Worm (Caenorhabditis elegans) whole organism, L3 larva: ENCODE results near the gene F53F8.3.

Source experiments
- aly-2 ChIP-seq: fragments of 150-350 bp; optimal IDR thresholded peaks from 2 replicates; lab custom pipeline; 2014; ENCODE audit warnings: missing biosample characterization, missing genetic modification characterization
- ceh-28 ChIP-seq: fragments of 150-350 bp; optimal IDR thresholded peaks from 2 replicates; lab custom pipeline; 2014; ENCODE audit warnings: missing biosample characterization, missing genetic modification reagents, missing genetic modification characterization
- ceh-82 ChIP-seq: fragments of 150-350 bp; optimal IDR thresholded peaks from 2 replicates; lab custom pipeline; 2014; ENCODE audit warnings: missing biosample characterization, missing genetic modification characterization
- daf-12 ChIP-seq: fragments of 150-350 bp; optimal IDR thresholded peaks from 2 replicates; lab custom pipeline; 2014; ENCODE audit warnings: missing biosample characterization, missing genetic modification reagents, missing genetic modification characterization
- elt-1 ChIP-seq: fragments of 150-350 bp; optimal IDR thresholded peaks from 2 replicates; lab custom pipeline; 2014; ENCODE audit warnings: missing biosample characterization, missing genetic modification characterization
- elt-2 ChIP-seq: sonication (generic microtip); optimal IDR thresholded peaks from 2 replicates; lab custom pipeline; 2016; ENCODE audit warnings: missing genetic modification reagents, mild to moderate bottlenecking, missing genetic modification characterization, missing compliant biosample characterization
- eor-1 ChIP-seq, 2 experiments: fragments of 150-350 bp; optimal IDR thresholded peaks; 2 replicates each; lab custom pipeline; 2014 to 2018; ENCODE audit warnings: missing biosample characterization in 2 of 2, missing genetic modification characterization in 2 of 2
- fkh-10 ChIP-seq: sonication (generic microtip); optimal IDR thresholded peaks from 2 replicates; lab custom pipeline; 2017; ENCODE audit warnings: missing biosample characterization, missing genetic modification reagents, missing genetic modification characterization
- fkh-2 ChIP-seq: fragments of 150-350 bp; optimal IDR thresholded peaks from 2 replicates; lab custom pipeline; 2014; ENCODE audit warnings: missing biosample characterization, missing genetic modification reagents, missing genetic modification characterization
- fos-1 ChIP-seq: fragments of 150-350 bp; optimal IDR thresholded peaks from 2 replicates; lab custom pipeline; 2014; ENCODE audit warnings: missing biosample characterization, missing genetic modification characterization
- jun-1 ChIP-seq: fragments of 150-350 bp; optimal IDR thresholded peaks from 2 replicates; lab custom pipeline; 2014; ENCODE audit warnings: missing biosample characterization, missing genetic modification reagents, missing genetic modification characterization
- lin-39 ChIP-seq: fragments of 150-350 bp; optimal IDR thresholded peaks from 2 replicates; lab custom pipeline; 2018; ENCODE audit warnings: missing biosample characterization, missing genetic modification reagents, missing genetic modification characterization
- lsy-12 ChIP-seq: sonication (generic microtip); optimal IDR thresholded peaks from 2 replicates; lab custom pipeline; 2016; ENCODE audit warnings: mild to moderate bottlenecking, missing genetic modification characterization, missing compliant biosample characterization
- mdl-1 ChIP-seq: fragments of 150-350 bp; optimal IDR thresholded peaks from 2 replicates; lab custom pipeline; 2014; ENCODE audit warnings: missing biosample characterization, missing genetic modification characterization
- mml-1 ChIP-seq: fragments of 150-350 bp; sonication (generic microtip); optimal IDR thresholded peaks from 3 replicates; lab custom pipeline; 2014; ENCODE audit warnings: missing biosample characterization, missing genetic modification characterization
- nfya-1 ChIP-seq: sonication (generic microtip); optimal IDR thresholded peaks from 2 replicates; lab custom pipeline; 2017; ENCODE audit warnings: missing genetic modification characterization, mild to moderate bottlenecking, missing compliant biosample characterization, antibody characterized with exemption, moderate library complexity; ENCODE audit not compliant: insufficient read depth
- nhr-12 ChIP-seq: fragments of 150-350 bp; optimal IDR thresholded peaks from 2 replicates; lab custom pipeline; 2014; ENCODE audit warnings: missing biosample characterization, missing genetic modification characterization
- nhr-23 ChIP-seq: fragments of 150-350 bp; optimal IDR thresholded peaks from 2 replicates; lab custom pipeline; 2014; ENCODE audit warnings: missing biosample characterization, missing genetic modification reagents, missing genetic modification characterization
- nhr-237 ChIP-seq: fragments of 150-350 bp; optimal IDR thresholded peaks from 2 replicates; lab custom pipeline; 2014; ENCODE audit warnings: missing biosample characterization, missing genetic modification characterization
- nhr-25 ChIP-seq: sonication (generic microtip); optimal IDR thresholded peaks from 2 replicates; lab custom pipeline; 2017; ENCODE audit warnings: missing biosample characterization, missing genetic modification characterization
- nhr-43 ChIP-seq: sonication (generic microtip); optimal IDR thresholded peaks from 2 replicates; lab custom pipeline; 2016; ENCODE audit warnings: mild to moderate bottlenecking, missing genetic modification characterization, missing compliant biosample characterization; ENCODE audit not compliant: poor library complexity, severe bottlenecking
- pha-4 ChIP-seq: fragments of 150-350 bp; optimal IDR thresholded peaks from 2 replicates; lab custom pipeline; 2014; ENCODE audit warnings: missing biosample characterization, missing genetic modification reagents, missing genetic modification characterization
- sea-2 ChIP-seq: fragments of 150-350 bp; sonication (generic microtip); optimal IDR thresholded peaks from 4 replicates; lab custom pipeline; 2014; ENCODE audit warnings: missing biosample characterization, missing genetic modification reagents, missing genetic modification characterization
- skn-1 ChIP-seq: fragments of 150-350 bp; optimal IDR thresholded peaks from 2 replicates; lab custom pipeline; 2014; ENCODE audit warnings: missing biosample characterization, missing genetic modification characterization
- snpc-4 ChIP-seq: fragments of 150-350 bp; optimal IDR thresholded peaks from 2 replicates; lab custom pipeline; 2014; ENCODE audit warnings: missing biosample characterization, missing genetic modification characterization
- tbx-2 ChIP-seq: sonication (generic microtip); optimal IDR thresholded peaks from 2 replicates; lab custom pipeline; 2016; ENCODE audit warnings: mild to moderate bottlenecking, missing genetic modification characterization, missing compliant biosample characterization
- unc-39 ChIP-seq: sonication (generic microtip); optimal IDR thresholded peaks from 4 replicates; lab custom pipeline; 2017; ENCODE audit warnings: missing biosample characterization, missing genetic modification characterization
- unc-62 ChIP-seq: fragments of 150-350 bp; sonication (generic microtip); optimal IDR thresholded peaks from 4 replicates; lab custom pipeline; 2014; ENCODE audit warnings: missing biosample characterization, missing genetic modification reagents, missing genetic modification characterization
- zag-1 ChIP-seq: fragments of 150-350 bp; optimal IDR thresholded peaks from 2 replicates; lab custom pipeline; 2014; ENCODE audit warnings: missing biosample characterization, missing genetic modification characterization
- ztf-11 ChIP-seq: fragments of 150-350 bp; optimal IDR thresholded peaks from 2 replicates; lab custom pipeline; 2014; ENCODE audit warnings: missing biosample characterization, missing genetic modification characterization
- ztf-4 ChIP-seq: fragments of 150-350 bp; optimal IDR thresholded peaks from 2 replicates; lab custom pipeline; 2014; ENCODE audit warnings: missing biosample characterization, missing genetic modification characterization

Gene F53F8.3

DNA sequence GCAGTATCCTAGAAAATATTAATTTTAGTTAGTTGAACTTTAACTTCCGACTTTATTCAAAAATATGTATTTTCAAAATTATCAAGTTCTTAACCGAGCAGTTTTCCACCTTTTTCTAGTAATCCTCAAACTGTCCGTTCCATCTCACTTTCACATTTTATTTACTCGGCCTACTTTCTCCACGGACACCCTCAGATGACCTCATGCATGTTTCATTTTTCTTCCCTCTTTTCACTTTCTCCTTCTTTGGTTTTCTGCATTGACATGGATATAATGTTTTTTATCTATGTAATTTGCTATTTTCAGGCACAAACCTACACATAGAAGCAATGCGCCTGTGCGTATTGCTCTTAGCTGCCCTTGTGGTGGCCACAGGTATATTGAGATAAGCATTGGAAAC, 22.4 kb downstream of the F53F8.3 start, which contains the start of gene mlt-11:
Gene mlt-11 (plus strand): TSS at position 301 of the 400 bp plus-strand sequence.
- no peak for TF ChIP-seq elt-2 (tag; lab: Kevin White, UChicago)
- TF ChIP-seq lsy-12, result no peak
- TF ChIP-seq nhr-23 (tag; lab: Kevin White, UChicago), result no peak
- TF ChIP-seq fkh-2 (tag; lab: Kevin White, UChicago), result no peak
- no peak for TF ChIP-seq ceh-82 (tag; lab: Kevin White, UChicago)
- no peak for TF ChIP-seq daf-12
- no peak for TF ChIP-seq snpc-4
- TF ChIP-seq pha-4 (tag; lab: Kevin White, UChicago), result no peak
- no peak for TF ChIP-seq eor-1 (tag; optimal IDR thresholded peaks at IDR 0.05; lab: Kevin White, UChicago)
- TF ChIP-seq nhr-43 (tag; lab: Kevin White, UChicago), result no peak
- TF ChIP-seq nhr-25 (tag; lab: Kevin White, UChicago), result no peak
- no peak for TF ChIP-seq unc-39 (tag; lab: Kevin White, UChicago)
- TF ChIP-seq mdl-1, result no peak
- TF ChIP-seq nfya-1 (tag; lab: Kevin White, UChicago), result no peak
- no peak for TF ChIP-seq ceh-28 (tag; lab: Kevin White, UChicago)

DNA sequence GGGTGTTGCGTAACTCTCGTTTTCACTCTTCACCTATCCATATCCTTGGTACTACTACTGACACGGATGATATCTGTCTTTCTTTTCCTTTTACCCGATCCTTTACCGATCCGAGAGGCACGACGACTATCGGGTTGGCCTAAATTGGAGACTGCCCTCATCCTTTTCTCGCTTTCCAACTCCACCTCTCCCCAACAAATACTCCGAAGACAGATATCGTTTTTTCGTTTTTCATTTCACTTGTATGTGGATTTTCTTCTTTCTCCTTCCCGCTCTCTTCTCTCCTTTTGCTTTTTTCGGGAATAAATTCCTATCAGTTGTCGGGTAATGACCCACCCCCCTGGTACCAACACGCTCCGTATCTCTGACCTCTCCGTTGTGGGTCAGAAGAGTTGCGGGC, 24.4 kb downstream of the F53F8.3 start:
- TF ChIP-seq ztf-4 (no peak), pha-4 (tag; lab: Kevin White, UChicago) (no peak), nhr-23 (tag; lab: Kevin White, UChicago) (peak; percentile 37)

DNA sequence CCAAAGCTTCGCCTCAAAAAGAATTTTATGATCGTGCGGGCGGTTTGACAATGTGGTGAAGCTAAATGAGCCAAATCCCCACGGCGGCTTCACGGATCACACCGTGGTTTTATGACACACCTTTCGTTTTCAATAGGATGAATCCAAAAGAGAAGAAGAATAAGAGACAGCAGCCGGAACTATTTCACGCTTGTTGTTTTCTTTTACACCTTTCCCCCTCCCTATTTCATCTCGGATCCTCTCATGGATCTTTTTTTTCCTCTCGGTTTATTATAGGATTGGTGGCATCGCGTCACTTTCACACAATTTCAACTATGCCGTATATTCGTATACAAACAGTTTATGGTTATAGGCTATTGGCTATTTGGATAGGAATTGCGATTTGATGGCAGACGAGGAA, 25.6 kb downstream of the F53F8.3 start:
- TF ChIP-seq tbx-2 (tag; lab: Kevin White, UChicago) (no peak), nhr-43 (tag; lab: Kevin White, UChicago) (no peak), nhr-25 (tag; lab: Kevin White, UChicago) (no peak)

DNA sequence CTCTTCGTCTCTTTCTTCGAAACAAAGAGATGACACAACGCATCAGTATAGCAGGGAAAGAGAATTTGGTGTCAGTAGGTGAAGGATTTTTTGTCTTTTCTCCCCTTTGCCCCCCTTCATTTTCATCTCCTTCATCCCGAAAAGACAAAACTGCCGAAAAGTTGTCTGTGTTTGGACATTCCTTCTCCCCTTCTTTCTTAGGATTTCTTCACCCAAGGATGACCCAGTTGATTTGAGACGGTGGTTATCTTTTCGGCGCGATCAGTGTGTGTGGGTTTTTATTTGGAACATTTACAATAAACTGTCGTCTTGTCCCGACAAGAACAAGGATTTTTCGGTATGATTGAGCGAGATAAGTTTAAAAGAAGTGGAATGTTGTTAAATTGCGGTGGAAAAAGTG, 26.9 kb downstream of the F53F8.3 start:
- TF ChIP-seq fkh-10 (GFP tag; lab: Kevin White, UChicago), result no peak
- peak; percentile 74 for TF ChIP-seq nhr-23 (tag; lab: Kevin White, UChicago)
- TF ChIP-seq, all 47 proteins: peak for 1

DNA sequence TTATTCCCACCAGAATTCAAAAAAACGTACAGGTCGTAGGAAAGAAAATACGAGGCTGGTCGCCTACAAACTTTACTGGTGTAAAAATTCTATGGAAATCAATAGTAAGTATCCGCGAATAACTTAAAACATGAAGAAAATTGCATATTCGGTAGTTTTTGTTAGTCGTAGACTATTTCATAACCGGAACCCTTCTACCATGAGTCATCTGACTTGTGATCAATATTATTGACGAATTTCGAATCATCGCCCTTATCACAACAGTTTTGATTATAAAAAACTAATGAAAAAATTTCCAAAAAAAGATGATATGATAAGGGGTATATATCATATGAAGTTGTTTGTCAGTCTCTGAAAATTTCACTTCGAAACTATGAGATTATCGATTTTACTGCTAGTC, 29.3 kb downstream of the F53F8.3 start, which contains the start of gene W01F3.2:
Gene W01F3.2 (plus strand): TSS at position 301 of the 400 bp plus-strand sequence.
- no peak for TF ChIP-seq jun-1 (tag; lab: Kevin White, UChicago)
- TF ChIP-seq fos-1, result no peak
- TF ChIP-seq unc-62, result no peak
- TF ChIP-seq zag-1 (tag; lab: Kevin White, UChicago), result no peak
- TF ChIP-seq nhr-12 (tag; lab: Kevin White, UChicago), result no peak
- no peak for TF ChIP-seq lin-39 (tag; lab: Kevin White, UChicago)
- no peak for TF ChIP-seq tbx-2 (tag; lab: Kevin White, UChicago)
- TF ChIP-seq nhr-25 (tag; lab: Kevin White, UChicago), result no peak

DNA sequence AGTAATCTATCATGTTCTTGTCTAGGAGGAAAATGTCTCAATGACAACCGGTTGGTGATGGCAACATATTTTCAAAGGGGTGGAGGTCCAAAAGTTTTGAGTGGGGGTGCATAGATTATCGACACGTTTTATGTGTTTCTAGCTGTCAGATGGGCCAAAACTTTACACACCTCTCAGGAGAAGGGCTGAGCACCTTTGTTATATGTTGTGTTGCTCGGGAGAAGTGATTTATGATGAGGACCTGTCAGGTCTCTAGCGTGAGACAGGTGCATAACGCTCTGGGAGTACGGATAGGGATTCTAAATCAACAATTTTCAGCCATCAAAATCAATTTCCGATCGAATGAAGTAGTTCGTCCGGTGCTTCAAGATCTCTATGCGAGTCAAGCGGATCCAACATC, 32.7 kb downstream of the F53F8.3 start:
- no peak for TF ChIP-seq mml-1 (tag; lab: Kevin White, UChicago)
- TF ChIP-seq pha-4 (tag; lab: Kevin White, UChicago), result no peak
- TF ChIP-seq aly-2 (tag; lab: Kevin White, UChicago), result no peak
- TF ChIP-seq ztf-11 (tag; lab: Kevin White, UChicago), result no peak
- no peak for TF ChIP-seq fos-1
- TF ChIP-seq nhr-12 (tag; lab: Kevin White, UChicago), result no peak
- TF ChIP-seq elt-1 (tag; lab: Kevin White, UChicago), result no peak
- TF ChIP-seq nhr-237 (tag; lab: Kevin White, UChicago), result no peak
- TF ChIP-seq unc-62, result no peak
- no peak for TF ChIP-seq sea-2 (GFP tag; lab: Kevin White, UChicago)
- TF ChIP-seq skn-1 (tag; lab: Kevin White, UChicago), result no peak
